Worm (Caenorhabditis elegans): Measurements from ENCODE around the gene Y38H8A.4.

DNA sequence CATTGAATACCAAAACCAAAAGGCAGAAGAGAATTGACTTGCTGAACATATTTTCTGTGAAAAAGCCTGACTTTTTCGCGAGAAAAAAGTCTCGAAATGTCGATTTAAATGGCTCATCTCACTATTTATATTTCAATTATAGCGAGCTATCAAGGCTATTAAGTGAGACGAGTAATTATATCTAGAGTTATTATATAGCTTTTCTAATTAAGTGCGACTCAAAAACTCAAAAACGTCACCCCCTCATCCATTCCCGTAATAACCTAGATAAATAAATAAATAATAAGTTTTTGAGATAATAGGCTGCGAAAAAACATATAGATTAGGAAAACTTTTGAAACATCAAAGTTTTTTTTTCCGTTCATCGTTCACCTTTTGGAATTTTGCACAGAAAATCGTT, 33.5 kb upstream of the Y38H8A.4 start, which contains the start of gene nlp-17:
- TF ChIP-seq pha-4 (tag; optimal IDR thresholded peaks at IDR 0.05) (no peak), mdl-1 (tag; optimal IDR thresholded peaks at IDR 0.05) (no peak), nhr-76 (tag; optimal IDR thresholded peaks at IDR 0.05) (no peak)

All from whole organism, L3 larva.